Fruit fly (Drosophila melanogaster) S2 (cell line): Measurements from ENCODE around the gene Hmgcr.

Experiments
- CG8478 ChIP-seq: fragments of >200 bp; optimal IDR thresholded peaks from 2 replicates; lab custom pipeline; 2018
- CTCF ChIP-seq, 2 experiments: fragments of >200 bp; optimal IDR thresholded peaks; 2 replicates each; lab custom pipeline; 2018

Gene Hmgcr

DNA sequence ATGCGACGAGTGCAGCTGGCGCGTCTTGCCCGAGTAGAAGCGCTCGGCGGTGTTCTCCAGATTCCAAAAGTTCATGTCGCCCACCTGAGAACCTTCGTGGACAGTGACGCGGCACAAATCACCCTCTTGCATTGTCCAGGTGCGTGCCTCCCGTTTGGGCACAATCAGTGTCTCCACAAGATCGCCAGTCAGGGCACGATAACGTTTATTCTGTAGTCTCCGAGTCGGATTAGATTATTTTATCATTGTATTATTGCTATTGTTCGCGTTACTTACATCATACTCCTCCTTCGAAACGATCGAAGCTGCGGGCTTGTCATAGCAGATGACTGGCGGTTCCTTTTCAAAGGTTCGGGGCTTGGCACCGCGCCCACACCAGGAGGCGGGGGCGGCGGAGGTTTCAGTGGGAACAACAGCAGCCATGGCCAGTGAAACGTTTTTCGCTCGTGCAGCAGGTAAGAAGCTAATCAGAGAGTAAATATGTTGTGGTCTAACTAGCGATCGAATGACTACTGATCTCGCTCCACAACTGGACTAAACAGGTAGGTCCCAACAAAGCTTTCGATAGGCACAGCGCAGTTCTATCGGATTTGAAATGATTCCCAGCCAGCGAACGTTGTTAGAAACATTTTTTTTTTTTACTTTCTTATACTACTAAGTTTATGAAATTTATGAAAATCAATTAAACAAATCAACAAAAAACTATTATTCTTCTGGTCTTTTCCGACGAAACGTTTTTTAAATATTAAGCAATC, 40.7 kb downstream of the Hmgcr start, which contains the start of gene CG10208:
Gene CG10208, minus strand, starts transcription at position 518 of the 755 bp plus-strand sequence.
- TF ChIP-seq CG8478 (lab: Kevin White, UChicago) (no peak), CTCF (optimal IDR thresholded peaks at IDR 0.05; lab: Kevin White, UChicago) (no peak)

DNA sequence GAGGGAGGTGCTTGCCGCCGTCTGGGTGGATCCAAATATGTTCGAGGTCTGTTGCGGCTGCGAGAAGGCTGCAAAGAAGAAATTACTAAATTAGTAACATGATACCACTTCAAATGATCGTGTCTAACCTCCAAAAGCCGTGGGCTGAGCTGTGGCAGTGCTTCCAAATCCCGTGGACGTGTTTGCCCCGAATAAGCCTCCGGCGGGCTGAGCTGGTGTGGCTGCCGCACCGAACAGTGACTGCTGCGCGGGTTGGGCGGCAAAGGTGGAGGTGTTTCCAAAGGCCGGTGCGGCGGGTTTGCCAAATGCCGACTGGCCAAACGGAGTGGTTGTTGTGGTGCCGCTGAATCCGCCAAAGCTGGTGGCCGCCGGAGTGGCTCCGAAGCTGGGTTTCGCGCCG, 47.6 kb downstream of the Hmgcr start:
- TF ChIP-seq CTCF (optimal IDR thresholded peaks at IDR 0.05; lab: Kevin White, UChicago), result no peak

DNA sequence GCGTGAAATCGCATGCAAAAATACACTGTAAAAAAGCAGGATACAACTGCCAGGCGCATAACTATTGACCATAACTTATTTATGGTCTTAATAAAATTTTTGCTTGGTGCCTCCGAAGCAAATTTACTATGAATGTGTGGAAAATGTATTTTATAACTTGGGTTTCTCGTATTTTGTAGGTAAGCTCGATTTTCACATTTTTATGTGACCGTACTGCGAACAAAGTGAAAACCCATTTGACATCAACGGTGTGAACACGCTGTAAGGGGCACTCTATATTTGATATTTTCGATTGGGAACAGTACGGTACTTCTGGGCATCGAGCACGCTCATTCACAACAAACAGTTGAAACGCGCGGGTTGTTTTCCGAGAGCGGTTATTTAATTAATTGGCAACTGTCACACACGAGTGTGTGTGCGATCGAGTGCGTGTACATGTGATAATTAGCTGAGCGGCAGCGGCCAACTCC, 48.4 kb downstream of the Hmgcr start, which contains the start of the genes Nup98-96 and mbc:
Gene Nup98-96, minus strand, starts transcription at position 156 of the 470 bp plus-strand sequence.
Gene mbc, plus strand, starts transcription at position 300 of the 470 bp plus-strand sequence.
- TF ChIP-seq CG8478 (lab: Kevin White, UChicago), result no peak
- TF ChIP-seq CTCF (optimal IDR thresholded peaks at IDR 0.05; lab: Kevin White, UChicago), result no peak

DNA sequence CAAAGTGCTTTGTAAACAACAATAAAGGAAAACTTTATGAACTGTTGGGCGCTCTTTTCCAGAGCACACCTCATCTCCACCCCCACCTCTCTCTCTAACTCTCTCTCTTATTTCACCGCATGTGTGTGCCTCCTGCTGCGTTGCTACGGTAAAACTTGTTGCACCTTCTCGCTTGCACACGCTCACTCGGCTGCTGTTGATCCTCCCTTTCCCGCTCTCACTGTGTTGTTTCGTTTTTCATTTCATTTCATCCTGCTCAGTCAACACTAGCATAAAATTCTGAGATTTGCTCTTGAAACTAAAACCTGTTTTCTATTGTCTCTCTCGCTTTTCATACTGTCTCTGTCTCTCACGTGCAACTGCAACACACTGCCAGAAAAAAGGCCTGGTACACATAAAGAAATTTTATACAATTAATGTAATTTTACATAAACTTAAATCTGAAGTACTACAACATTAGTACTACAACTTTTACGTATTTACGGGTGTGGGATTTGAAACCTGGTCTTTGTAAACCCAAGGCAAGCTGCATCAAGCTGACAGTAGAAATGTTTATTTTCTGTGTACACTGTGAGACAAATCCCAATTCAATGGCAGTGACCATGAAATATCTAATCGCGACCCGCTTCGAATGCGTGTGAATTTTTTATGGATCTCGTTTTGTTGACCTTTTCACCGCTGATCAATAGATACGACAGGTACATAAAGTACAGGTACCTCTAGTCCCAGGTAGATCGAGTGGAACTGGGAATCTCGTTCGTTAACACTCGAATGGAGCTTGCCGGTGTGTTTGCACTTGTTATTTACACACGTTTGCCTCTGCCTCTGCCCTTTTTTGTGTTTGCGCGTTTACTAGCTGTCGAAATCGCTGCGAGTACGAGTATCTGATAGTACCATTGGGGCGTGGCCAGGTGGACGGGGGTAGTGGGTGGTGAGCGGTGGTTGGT, 49.6 kb downstream of the Hmgcr start:
- TF ChIP-seq CG8478 (lab: Kevin White, UChicago) (no peak), CTCF (optimal IDR thresholded peaks at IDR 0.05; lab: Kevin White, UChicago) (no peak)

DNA sequence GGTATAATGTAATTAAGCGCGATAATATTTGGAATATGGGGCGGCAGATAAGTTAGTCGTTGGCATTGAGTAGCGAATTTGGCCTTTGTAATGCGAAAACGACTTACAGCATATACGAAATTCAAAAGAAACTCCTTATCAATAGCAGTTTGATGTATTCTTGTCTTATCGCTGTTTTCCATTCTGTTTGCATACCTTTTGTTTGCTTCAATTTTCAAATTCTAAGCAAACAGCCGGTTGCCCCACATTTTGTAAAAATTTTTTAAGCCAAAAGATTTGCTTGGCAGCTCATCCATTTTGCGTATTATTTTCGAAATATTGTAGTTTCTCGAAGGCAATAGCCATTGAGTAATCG, 50.3 kb downstream of the Hmgcr start:
- TF ChIP-seq CG8478 (lab: Kevin White, UChicago) (no peak), CTCF (optimal IDR thresholded peaks at IDR 0.05; lab: Kevin White, UChicago) (no peak)

DNA sequence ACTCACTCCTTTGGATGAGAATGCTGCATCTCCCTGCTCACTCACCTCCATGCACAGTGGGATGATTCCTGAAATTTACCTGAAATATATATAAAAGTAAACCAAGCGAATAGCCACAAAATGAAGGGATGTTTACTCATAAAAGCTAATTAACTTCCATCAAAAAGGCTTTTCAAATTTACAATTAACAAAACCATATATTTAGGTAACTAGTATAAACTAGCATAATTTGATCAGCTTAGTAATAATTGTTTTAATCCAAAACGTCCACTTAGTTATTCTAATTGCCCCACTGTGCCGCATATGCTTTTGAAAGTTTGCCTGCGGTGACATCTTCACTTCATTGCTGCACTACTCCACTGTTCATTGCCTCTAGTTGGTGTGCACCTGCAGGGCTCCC, 50.8 kb downstream of the Hmgcr start:
- TF ChIP-seq CTCF (optimal IDR thresholded peaks at IDR 0.05; lab: Kevin White, UChicago) (no peak), CG8478 (lab: Kevin White, UChicago) (no peak)

DNA sequence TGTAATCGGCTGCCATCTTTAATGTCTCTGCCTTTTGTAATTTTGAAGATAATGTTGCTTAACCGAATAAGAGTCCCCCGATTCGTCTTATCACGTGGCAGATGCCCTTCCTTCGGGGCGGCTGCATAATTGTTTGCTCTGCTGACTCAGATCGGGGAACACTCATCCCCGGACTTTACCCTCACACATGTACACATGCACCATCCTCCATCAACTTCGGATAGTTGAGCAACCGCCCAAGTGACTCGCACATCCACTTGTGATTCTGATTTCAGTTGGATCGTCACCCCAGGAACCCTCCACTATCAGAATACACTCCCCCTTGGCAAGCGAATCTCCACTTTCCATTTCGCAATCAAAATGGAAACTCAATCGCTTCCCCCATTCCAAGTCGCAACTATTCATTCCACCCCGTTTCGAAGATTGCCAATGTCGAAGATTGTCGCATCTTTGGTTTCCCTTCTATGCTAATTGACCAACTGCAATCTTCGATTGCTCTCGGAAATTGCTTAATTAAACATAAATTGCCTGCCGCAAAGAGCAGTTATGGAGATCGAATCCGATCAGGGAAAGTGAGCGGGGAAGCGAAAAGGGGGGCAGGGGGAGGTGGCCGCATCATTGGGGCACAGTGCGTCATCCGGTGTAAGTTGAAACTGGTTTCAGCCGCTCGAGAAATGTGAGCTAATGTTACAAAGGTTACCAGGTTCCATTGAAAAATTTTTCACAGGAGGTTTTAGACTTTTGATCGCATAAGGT, 52.0 kb downstream of the Hmgcr start:
- TF ChIP-seq CTCF (optimal IDR thresholded peaks at IDR 0.05; lab: Kevin White, UChicago), result no peak
- no peak for TF ChIP-seq CG8478 (lab: Kevin White, UChicago)

DNA sequence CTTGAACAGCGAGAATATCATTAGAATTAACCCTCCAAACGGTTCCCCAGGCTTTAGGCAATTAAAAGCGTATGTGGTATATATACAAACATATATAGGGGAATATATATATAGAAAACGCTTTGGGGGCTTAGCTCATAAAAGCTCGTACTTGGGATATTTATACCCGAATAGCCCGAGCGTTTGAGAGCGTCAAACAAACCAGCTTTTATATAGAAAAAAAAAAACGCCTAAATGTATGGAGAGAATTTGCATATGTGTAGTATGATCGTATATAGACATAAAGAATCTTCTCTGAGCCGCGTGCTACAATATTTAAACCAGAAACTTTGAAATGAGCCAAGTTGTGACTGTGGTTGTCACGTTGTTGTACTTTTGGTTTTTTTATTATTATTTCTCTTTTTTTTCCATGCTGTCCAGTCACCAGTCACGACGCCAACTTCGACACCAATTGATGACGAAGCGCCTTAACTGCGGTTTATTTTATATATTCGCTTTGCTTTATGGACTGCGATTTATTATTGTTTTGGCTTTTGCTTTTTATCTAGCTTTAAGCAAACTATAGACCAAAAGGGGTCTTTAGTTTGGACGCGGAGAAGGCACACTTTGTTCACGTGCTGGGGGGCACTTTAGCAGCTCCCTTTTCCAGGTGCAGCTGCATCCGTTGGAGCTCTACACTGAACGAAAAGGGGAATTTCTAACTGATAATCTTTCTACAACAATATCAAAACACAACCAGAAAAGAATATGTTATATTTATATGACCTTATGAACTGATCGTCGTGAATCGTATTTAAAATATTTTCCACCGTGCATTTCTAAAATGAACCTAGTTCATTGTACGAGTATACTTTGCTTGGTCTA, 53.9 kb downstream of the Hmgcr start:
- no peak for TF ChIP-seq CG8478 (lab: Kevin White, UChicago)
- no peak for TF ChIP-seq CTCF (optimal IDR thresholded peaks at IDR 0.05; lab: Kevin White, UChicago)

DNA sequence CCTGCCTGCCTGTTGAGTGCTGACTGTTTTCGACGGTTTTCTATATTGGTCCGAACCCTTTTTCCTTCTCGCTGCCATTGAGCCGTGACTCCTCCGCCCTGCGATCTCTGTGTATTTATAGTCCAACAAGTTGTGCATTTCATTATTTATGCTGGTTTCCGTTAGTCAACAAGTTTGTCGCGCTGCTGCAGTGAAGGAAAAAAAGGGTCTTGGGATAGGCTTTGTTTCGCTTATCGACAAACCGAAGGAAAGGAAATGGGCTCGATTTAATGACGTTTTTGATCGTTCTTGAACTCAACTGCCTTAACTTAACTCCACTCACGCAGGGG, 54.5 kb downstream of the Hmgcr start:
- TF ChIP-seq CG8478 (lab: Kevin White, UChicago) (no peak), CTCF (optimal IDR thresholded peaks at IDR 0.05; lab: Kevin White, UChicago) (no peak)

DNA sequence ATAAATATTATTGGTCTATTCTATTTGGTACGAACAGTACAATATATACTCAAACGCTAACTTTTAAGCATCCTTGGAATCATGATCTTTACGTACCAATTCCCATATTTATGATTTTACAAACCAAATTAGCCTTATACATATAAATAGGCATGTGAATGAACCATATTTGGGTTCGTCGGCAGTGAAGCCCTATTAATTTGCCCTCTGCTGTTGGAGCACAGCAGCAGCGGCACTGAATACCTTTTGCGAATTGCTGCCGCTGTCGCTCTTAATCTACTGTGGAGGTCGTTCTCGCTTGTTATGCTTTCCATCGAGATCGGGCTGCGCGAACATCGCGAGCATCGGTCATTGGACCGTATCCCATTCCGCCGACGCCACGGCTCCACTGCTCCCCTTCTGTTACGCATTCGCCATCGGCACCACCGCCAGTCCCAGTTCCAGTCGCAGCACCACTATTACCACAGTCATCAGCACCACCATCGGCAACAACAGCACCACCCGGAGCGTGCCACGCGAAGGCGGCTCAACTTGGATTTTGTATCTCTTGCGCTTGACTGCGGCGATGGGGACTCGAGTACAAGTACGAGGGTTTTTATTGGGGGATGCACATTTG, 55.4 kb downstream of the Hmgcr start:
- no peak for TF ChIP-seq CTCF (optimal IDR thresholded peaks at IDR 0.05; lab: Kevin White, UChicago)
- no peak for TF ChIP-seq CG8478 (lab: Kevin White, UChicago)

DNA sequence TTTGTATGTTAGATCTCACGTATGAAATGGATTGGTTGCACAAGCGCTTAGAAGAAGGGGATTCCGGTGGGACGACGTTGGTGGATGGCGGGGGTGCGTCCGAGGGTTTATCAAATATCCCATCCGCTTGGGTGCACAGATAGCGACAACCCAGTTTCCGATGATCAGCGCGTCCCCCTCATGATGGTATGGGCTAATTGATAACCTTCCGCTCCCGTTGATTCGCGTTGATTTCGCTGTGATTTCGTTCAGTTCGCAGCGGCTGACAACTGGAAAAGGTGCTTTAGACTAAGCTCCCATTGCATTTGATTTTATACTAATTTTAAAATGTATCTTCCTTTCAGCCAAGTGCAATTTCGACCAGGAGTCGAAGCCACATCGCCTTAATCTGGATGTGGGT, 56.5 kb downstream of the Hmgcr start:
- no peak for TF ChIP-seq CG8478 (lab: Kevin White, UChicago)
- TF ChIP-seq CTCF (optimal IDR thresholded peaks at IDR 0.05; lab: Kevin White, UChicago), result no peak

DNA sequence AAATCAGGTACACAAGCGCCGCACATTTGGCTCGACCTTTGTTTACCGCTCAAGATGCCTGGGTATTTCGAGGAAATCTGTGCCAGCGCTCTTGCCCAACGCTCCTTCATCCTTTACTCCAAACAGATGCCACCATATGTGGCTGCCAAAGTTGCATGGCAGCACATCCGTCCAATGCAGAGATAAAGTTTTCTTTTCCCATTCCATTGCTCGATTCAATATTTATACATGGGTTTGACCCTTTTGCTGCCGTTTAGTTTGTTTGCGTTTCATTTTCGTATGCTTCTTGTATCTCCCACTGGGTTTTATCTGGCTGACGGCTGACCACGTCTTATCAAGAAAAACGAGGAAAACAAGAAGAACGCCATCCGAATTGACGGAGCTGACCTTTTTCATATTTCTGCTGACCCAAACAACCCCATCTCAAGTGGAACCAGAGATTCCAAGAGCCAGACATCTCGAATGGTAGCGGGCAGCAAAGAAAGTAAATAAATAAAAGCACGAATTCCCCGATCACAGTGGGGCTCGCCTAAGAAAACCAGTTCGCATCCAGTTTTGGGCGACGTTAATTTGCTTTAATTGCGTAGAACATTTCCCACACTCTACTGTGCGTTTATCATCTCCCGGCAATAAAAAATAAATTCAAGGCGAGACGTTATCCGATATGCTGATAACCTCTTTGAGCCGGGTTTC, 57.5 kb downstream of the Hmgcr start:
- TF ChIP-seq CG8478 (lab: Kevin White, UChicago) (no peak), CTCF (optimal IDR thresholded peaks at IDR 0.05; lab: Kevin White, UChicago) (no peak)

DNA sequence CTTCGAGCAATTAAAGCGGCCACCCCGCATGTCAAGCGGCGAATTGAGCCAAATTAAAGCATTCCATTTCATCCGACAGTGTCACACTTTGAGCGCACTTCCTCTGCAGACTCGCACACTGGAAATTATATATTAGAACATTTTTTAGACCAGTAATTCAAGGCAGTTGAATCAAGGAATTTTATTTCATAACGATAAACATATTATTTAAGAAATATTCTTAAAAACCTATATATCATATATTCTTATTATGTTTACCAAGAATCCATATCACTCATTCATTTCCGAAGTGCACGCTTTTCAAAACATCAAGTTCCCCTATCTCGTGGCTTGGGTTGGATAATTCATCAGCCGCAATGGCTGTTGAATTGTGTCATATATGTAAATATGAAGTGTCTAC, 58.4 kb downstream of the Hmgcr start:
- TF ChIP-seq CTCF (optimal IDR thresholded peaks at IDR 0.05; lab: Kevin White, UChicago), result no peak
- no peak for TF ChIP-seq CG8478 (lab: Kevin White, UChicago)
